Worm (Caenorhabditis elegans) whole organism, mixed stage, embryonic: ENCODE data around the gene C17F4.3.

Source experiments
- blmp-1 ChIP-seq: fragments of 150-350 bp; optimal IDR thresholded peaks from 2 replicates; lab custom pipeline; 2014; ENCODE audit warnings: missing biosample characterization, missing genetic modification characterization
- elt-3 ChIP-seq: fragments of 150-350 bp; optimal IDR thresholded peaks from 2 replicates; lab custom pipeline; 2014; ENCODE audit warnings: missing biosample characterization, missing genetic modification characterization
- hlh-1 ChIP-seq: fragments of 150-350 bp; optimal IDR thresholded peaks from 2 replicates; lab custom pipeline; 2014; ENCODE audit warnings: missing biosample characterization, missing genetic modification reagents, missing genetic modification characterization
- lin-13 ChIP-seq: fragments of 150-350 bp; optimal IDR thresholded peaks from 2 replicates; lab custom pipeline; 2014; ENCODE audit warnings: missing biosample characterization, missing genetic modification characterization
- lsy-2 ChIP-seq: fragments of 150-350 bp; optimal IDR thresholded peaks from 2 replicates; lab custom pipeline; 2014; ENCODE audit warnings: missing biosample characterization, missing genetic modification characterization
- mab-5 ChIP-seq: fragments of 150-350 bp; optimal IDR thresholded peaks from 2 replicates; lab custom pipeline; 2014; ENCODE audit warnings: missing biosample characterization, missing genetic modification characterization
- mep-1 ChIP-seq: fragments of 150-350 bp; optimal IDR thresholded peaks from 2 replicates; lab custom pipeline; 2017; ENCODE audit warnings: missing biosample characterization, missing genetic modification reagents, missing genetic modification characterization, inconsistent platforms
- mls-2 ChIP-seq: sonication (generic microtip); optimal IDR thresholded peaks from 2 replicates; lab custom pipeline; 2016; ENCODE audit warnings: mild to moderate bottlenecking, missing genetic modification characterization, moderate library complexity, missing compliant biosample characterization
- nhr-2 ChIP-seq: fragments of 150-350 bp; optimal IDR thresholded peaks from 2 replicates; lab custom pipeline; 2014; ENCODE audit warnings: missing biosample characterization, missing genetic modification characterization
- nhr-28 ChIP-seq: fragments of 150-350 bp; optimal IDR thresholded peaks from 2 replicates; lab custom pipeline; 2014; ENCODE audit warnings: missing biosample characterization, missing genetic modification characterization
- pha-4 ChIP-seq: fragments of 150-350 bp; optimal IDR thresholded peaks from 2 replicates; lab custom pipeline; 2018; ENCODE audit warnings: missing biosample characterization, missing genetic modification reagents, missing genetic modification characterization
- snpc-4 ChIP-seq: fragments of 150-350 bp; optimal IDR thresholded peaks from 2 replicates; lab custom pipeline; 2014; ENCODE audit warnings: missing biosample characterization, missing genetic modification characterization
- tbx-8 ChIP-seq: fragments of 200-800 bp; sonication (Bioruptor generic); optimal IDR thresholded peaks from 2 replicates; lab custom pipeline; 2018; ENCODE audit warnings: mild to moderate bottlenecking, missing genetic modification characterization, moderate library complexity, missing compliant biosample characterization

ce11 chrII:3248043-3248718 is 7.9 kb downstream of the C17F4.3 start, which contains the start of the genes fbxc-50 and C17F4.2:
- TF ChIP-seq mls-2 (tag; lab: Kevin White, UChicago) (no peak), mab-5 (tag; lab: Kevin White, UChicago) (no peak), hlh-1 (tag; lab: Kevin White, UChicago) (peak; percentile 35), lsy-2 (tag; lab: Kevin White, UChicago) (no peak), mep-1 (tag; lab: Kevin White, UChicago) (no peak), lin-13 (tag; lab: Kevin White, UChicago) (no peak), tbx-8 (GFP tag; lab: Kevin White, UChicago) (no peak), snpc-4 (tag; lab: Kevin White, UChicago) (no peak), nhr-28 (tag; lab: Kevin White, UChicago) (no peak), blmp-1 (tag; lab: Kevin White, UChicago) (no peak), elt-3 (tag; lab: Kevin White, UChicago) (no peak), nhr-2 (no peak), pha-4 (no peak)
